Worm (Caenorhabditis elegans): ENCODE results near the gene H39E23.2.

DNA sequence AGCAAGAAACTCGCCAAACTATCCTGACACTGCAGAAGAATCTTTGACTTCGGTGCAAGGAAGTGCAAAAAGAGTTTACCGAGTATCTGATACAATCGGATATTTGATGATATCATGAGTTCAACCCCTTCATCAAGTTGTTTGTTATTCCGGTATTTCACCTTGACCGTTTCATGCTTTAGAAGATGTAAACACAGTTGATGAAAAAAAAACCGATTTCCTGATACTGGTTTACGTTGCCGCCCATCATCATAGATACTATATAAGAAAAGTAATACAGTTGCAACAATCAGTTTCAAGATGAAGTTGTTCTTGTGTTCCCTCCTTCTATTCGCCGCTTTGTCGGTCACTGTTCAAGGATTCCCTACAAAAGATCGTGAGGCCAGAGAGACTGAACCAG is 2.6 kb upstream of the H39E23.2 start, which contains the start of gene H39E23.3:
- no peak for TF ChIP-seq ama-1 (optimal IDR thresholded peaks at IDR 0.05)
- no peak for TF ChIP-seq dmd-4 (tag; optimal IDR thresholded peaks at IDR 0.05)
- TF ChIP-seq nhr-12 (tag; optimal IDR thresholded peaks at IDR 0.05): no peak
- TF ChIP-seq ceh-82 (tag; optimal IDR thresholded peaks at IDR 0.05): no peak
- TF ChIP-seq lin-39 (tag; optimal IDR thresholded peaks at IDR 0.05): no peak
- no peak for TF ChIP-seq lin-13 (GFP tag; optimal IDR thresholded peaks at IDR 0.05)
- no peak for TF ChIP-seq nhr-77 (tag; optimal IDR thresholded peaks at IDR 0.05)
- no peak for TF ChIP-seq elt-1 (tag; optimal IDR thresholded peaks at IDR 0.05)
- no peak for TF ChIP-seq nhr-6 (tag; optimal IDR thresholded peaks at IDR 0.05)
- no peak for TF ChIP-seq unc-39 (tag; optimal IDR thresholded peaks at IDR 0.05)
- TF ChIP-seq ZK546.5 (tag; optimal IDR thresholded peaks at IDR 0.05): no peak
- no peak for TF ChIP-seq lin-11 (tag; optimal IDR thresholded peaks at IDR 0.05)
- TF ChIP-seq unc-62 (GFP tag; optimal IDR thresholded peaks at IDR 0.05): no peak

Data from whole organism, L2 larva.